Fruit fly (Drosophila melanogaster) whole organism, adult: ENCODE data around the gene Sema5c.

Experiments
- CG11617 ChIP-seq: fragments of 200-800 bp; sonication (Bioruptor generic); optimal IDR thresholded peaks from 2 replicates; lab custom pipeline; 2017; ENCODE audit warnings: mild to moderate bottlenecking, missing biosample characterization, missing genetic modification reagents, missing genetic modification characterization
- CG12768 ChIP-seq: fragments of 200-800 bp; sonication (Bioruptor generic); optimal IDR thresholded peaks from 2 replicates; lab custom pipeline; 2017; ENCODE audit warnings: missing biosample characterization, missing genetic modification characterization, mild to moderate bottlenecking, moderate library complexity, missing genetic modification reagents
- CG14711 ChIP-seq: fragments of 200-800 bp; sonication (Bioruptor generic); optimal IDR thresholded peaks from 2 replicates; lab custom pipeline; 2018; ENCODE audit warnings: missing biosample characterization, mild to moderate bottlenecking, missing genetic modification characterization, moderate library complexity
- CG1620 ChIP-seq: fragments of 200-800 bp; sonication (Bioruptor generic); optimal IDR thresholded peaks from 2 replicates; lab custom pipeline; 2016; ENCODE audit warnings: missing biosample characterization, missing genetic modification characterization
- CG33017 ChIP-seq: fragments of 200-800 bp; sonication (Bioruptor generic); optimal IDR thresholded peaks from 2 replicates; lab custom pipeline; 2018; ENCODE audit warnings: missing biosample characterization, mild to moderate bottlenecking, missing genetic modification characterization, moderate library complexity
- CG5204 ChIP-seq: fragments of 200-800 bp; sonication (Bioruptor generic); optimal IDR thresholded peaks from 2 replicates; lab custom pipeline; 2016; ENCODE audit warnings: missing biosample characterization, missing genetic modification characterization
- CG7045 ChIP-seq: fragments of 200-800 bp; sonication (Bioruptor generic); optimal IDR thresholded peaks from 2 replicates; lab custom pipeline; 2017; ENCODE audit warnings: missing biosample characterization, mild to moderate bottlenecking, missing genetic modification characterization
- CG7101 ChIP-seq: fragments of 200-800 bp; sonication (Bioruptor generic); optimal IDR thresholded peaks from 2 replicates; lab custom pipeline; 2018; ENCODE audit warnings: missing biosample characterization, mild to moderate bottlenecking, missing genetic modification characterization, moderate library complexity
- Clk ChIP-seq: fragments of 200-800 bp; sonication (Bioruptor generic); optimal IDR thresholded peaks from 2 replicates; lab custom pipeline; 2017; ENCODE audit warnings: missing biosample characterization, missing genetic modification characterization
- Crg-1 ChIP-seq: fragments of 200-800 bp; sonication (Bioruptor generic); optimal IDR thresholded peaks from 2 replicates; lab custom pipeline; 2016; ENCODE audit warnings: missing biosample characterization, missing genetic modification characterization
- Hr96 ChIP-seq: fragments of 200-800 bp; sonication (Bioruptor generic); optimal IDR thresholded peaks from 2 replicates; lab custom pipeline; 2016; ENCODE audit warnings: missing biosample characterization, missing genetic modification characterization
- Mnt ChIP-seq: fragments of 200-800 bp; sonication (Bioruptor generic); optimal IDR thresholded peaks from 2 replicates; lab custom pipeline; 2016; ENCODE audit warnings: missing biosample characterization, mild to moderate bottlenecking, missing genetic modification characterization
- bab1 ChIP-seq: fragments of 200-800 bp; sonication (Bioruptor generic); optimal IDR thresholded peaks from 3 replicates; lab custom pipeline; 2019; ENCODE audit warnings: missing biosample characterization, mild to moderate bottlenecking, missing genetic modification characterization, moderate library complexity
- cic ChIP-seq: fragments of 200-800 bp; sonication (Bioruptor generic); optimal IDR thresholded peaks from 2 replicates; lab custom pipeline; 2017; ENCODE audit warnings: missing biosample characterization, mild to moderate bottlenecking, missing genetic modification characterization, moderate library complexity
- cnc ChIP-seq, 2 experiments: fragments of >200 bp; optimal IDR thresholded peaks; 2 replicates each; lab custom pipeline; 2017
- kay ChIP-seq: fragments of 200-800 bp; sonication (Bioruptor generic); peaks from one replicate; lab custom pipeline; 2016; ENCODE audit warnings: missing biosample characterization, missing genetic modification characterization, borderline replicate concordance
- ovo ChIP-seq: fragments of 200-800 bp; sonication (Bioruptor generic); optimal IDR thresholded peaks from 2 replicates; lab custom pipeline; 2016; ENCODE audit warnings: missing biosample characterization, missing genetic modification characterization
- pad ChIP-seq: fragments of 200-800 bp; sonication (Bioruptor generic); optimal IDR thresholded peaks from 3 replicates; lab custom pipeline; 2017; ENCODE audit warnings: missing biosample characterization, missing genetic modification characterization, mild to moderate bottlenecking, moderate library complexity, missing genetic modification reagents
- tj ChIP-seq: fragments of 200-800 bp; sonication (Bioruptor generic); optimal IDR thresholded peaks from 3 replicates; lab custom pipeline; 2017; ENCODE audit warnings: missing biosample characterization, mild to moderate bottlenecking, missing genetic modification characterization, moderate library complexity
- toe ChIP-seq: fragments of 200-800 bp; sonication (Bioruptor generic); optimal IDR thresholded peaks from 2 replicates; lab custom pipeline; 2016; ENCODE audit warnings: missing biosample characterization, missing genetic modification characterization

Gene Sema5c

DNA sequence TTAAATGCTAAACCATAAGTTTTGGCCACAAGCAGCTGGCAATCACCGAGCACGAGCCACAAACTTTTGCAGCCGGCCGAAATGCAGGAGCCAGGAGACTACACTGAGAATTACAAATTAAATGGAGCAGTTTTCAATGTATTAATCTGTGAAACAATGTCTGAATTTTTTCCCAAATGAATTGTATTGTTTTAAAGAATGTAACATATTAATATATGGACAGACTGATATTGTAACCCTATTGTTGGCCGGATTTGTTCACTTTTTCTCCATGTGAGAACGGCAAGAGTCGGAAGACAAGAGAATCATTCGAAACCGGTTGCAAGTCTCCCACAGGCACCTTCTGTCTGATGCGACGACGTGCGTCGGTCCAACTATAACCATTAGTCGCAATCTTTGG is 33.5 kb upstream of the Sema5c start:
- TF ChIP-seq toe (GFP tag; lab: Kevin White, UChicago): no peak
- TF ChIP-seq CG14711: no peak
- TF ChIP-seq CG33017: no peak
- no peak for TF ChIP-seq tj
- no peak for TF ChIP-seq CG5204 (GFP tag; lab: Kevin White, UChicago)
- TF ChIP-seq CG11617 (GFP tag; lab: Kevin White, UChicago): no peak

DNA sequence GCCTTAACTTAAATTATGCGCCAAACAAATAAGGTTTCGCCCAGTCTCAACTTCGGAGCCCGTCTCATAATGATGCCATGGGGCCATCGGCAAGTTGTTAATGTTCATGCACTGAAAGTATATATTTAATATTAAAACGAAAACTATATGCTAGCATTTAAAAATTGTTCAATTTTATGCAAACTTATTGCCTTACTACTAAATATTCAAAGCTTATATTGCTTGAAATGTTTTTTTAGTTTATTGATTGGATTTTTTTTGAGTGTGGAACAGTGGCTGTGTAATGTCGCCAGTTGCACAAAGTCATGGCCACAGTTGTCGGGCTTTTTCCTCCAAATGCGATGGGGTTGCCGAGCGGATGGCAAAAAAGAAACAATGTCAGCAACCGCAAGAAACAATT is 32.6 kb upstream of the Sema5c start:
- no peak for TF ChIP-seq CG7101 (tag; lab: Kevin White, UChicago)
- no peak for TF ChIP-seq CG12768 (GFP tag; lab: Kevin White, UChicago)
- no peak for TF ChIP-seq CG1620 (GFP tag; lab: Kevin White, UChicago)
- no peak for TF ChIP-seq CG14711
- no peak for TF ChIP-seq CG11617 (GFP tag; lab: Kevin White, UChicago)
- no peak for TF ChIP-seq CG7045 (GFP tag; lab: Kevin White, UChicago)
- TF ChIP-seq CG5204 (GFP tag; lab: Kevin White, UChicago): no peak
- TF ChIP-seq Mnt: no peak
- no peak for TF ChIP-seq Clk
- TF ChIP-seq Crg-1: no peak
- no peak for TF ChIP-seq cnc (optimal IDR thresholded peaks at IDR 0.05; lab: Kevin White, UChicago)
- TF ChIP-seq kay (GFP tag; lab: Kevin White, UChicago): no peak

DNA sequence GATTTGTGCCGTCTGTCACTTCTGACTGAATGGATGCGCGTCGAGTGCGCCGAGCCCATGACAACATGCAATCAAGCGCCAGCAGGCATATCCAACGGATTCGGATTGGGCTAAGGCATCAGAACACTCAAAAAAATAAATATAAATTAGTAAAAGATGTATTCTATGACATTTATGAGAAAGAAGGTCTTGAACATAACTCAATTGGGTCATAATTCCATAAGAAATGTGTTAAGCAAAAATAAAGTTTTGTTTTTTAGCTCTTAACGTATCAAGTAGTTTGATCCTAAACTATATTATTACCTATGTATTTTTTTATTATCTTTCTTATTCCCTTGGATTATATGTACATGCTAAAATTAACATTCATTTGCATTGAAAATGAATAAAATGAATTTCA is 32.0 kb upstream of the Sema5c start:
- TF ChIP-seq ovo (GFP tag; lab: Kevin White, UChicago) (no peak), CG7045 (GFP tag; lab: Kevin White, UChicago) (no peak), CG11617 (GFP tag; lab: Kevin White, UChicago) (no peak), Hr96 (GFP tag; lab: Kevin White, UChicago) (no peak), CG12768 (GFP tag; lab: Kevin White, UChicago) (no peak), Clk (no peak), Mnt (no peak), CG5204 (GFP tag; lab: Kevin White, UChicago) (no peak), bab1 (GFP tag; lab: Kevin White, UChicago) (no peak), CG7101 (tag; lab: Kevin White, UChicago) (no peak), pad (GFP tag; lab: Kevin White, UChicago) (no peak), Crg-1 (no peak), cnc (optimal IDR thresholded peaks at IDR 0.05; lab: Kevin White, UChicago) (no peak), toe (GFP tag; lab: Kevin White, UChicago) (no peak), CG1620 (GFP tag; lab: Kevin White, UChicago) (no peak), kay (GFP tag; lab: Kevin White, UChicago) (no peak)

DNA sequence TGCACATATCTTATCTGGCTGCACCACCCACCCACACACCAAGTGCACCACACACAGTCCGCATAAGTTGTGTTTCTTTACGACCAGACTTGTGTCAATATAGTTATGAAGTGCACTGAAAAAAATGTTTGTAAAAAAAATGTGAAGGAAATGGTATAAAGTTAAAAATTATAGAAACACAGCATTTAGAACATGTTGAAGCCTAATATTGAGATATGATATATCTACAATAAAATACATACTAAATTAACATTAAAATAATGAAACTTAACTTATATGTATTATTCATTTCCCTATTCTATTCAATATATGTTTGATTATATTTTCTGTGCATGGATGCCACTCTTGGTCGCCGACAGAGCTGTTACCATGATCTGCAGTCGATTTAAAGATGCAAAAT is 31.3 kb upstream of the Sema5c start:
- TF ChIP-seq ovo (GFP tag; lab: Kevin White, UChicago) (no peak), toe (GFP tag; lab: Kevin White, UChicago) (no peak), kay (GFP tag; lab: Kevin White, UChicago) (no peak), Mnt (no peak), Hr96 (GFP tag; lab: Kevin White, UChicago) (no peak), cnc (optimal IDR thresholded peaks at IDR 0.05; lab: Kevin White, UChicago) (no peak), CG1620 (GFP tag; lab: Kevin White, UChicago) (no peak), CG7045 (GFP tag; lab: Kevin White, UChicago) (no peak)

DNA sequence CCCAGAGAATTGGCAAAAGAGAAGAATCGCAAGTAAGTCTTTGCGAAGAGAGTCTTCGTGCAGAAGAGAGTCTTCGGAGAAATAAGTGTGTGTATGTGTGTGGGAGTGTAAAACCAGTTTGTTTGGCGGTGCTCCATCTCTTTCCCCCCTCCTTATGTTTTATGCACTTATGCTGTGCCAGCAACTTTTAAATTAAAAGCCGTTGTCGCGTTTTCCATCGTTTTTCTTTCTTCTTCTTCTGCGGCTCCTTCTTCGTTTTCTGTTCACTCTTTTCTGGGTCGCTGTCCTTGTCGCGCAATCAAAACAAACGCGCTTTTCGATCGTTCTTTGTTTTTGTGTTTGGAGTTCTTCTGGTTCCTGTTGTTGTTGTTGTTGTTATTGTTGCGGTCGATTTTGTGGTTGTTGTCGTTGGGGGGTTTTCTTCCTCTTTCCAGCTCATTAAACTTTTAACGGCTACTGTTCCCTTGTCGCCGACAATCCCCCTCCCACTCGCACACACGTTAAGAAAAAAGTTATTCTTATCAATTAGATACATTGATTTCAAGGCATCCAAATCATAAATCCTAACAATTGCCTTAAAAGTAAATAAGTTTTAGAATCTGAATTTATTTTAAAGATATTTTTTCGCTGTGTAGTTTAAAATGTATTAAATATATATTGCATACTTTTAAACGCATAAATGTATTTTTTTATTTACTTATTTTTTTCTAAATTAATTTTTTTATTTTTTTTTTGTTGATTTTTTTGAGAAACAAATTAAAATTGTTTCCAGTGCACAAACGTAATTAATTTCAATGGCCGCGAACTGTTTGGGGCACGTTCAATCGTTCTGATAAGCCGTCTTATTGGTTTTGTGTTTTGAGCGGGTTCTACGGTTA is 29.7 kb upstream of the Sema5c start:
- TF ChIP-seq Mnt (no peak), Crg-1 (no peak), CG7101 (tag; lab: Kevin White, UChicago) (peak; percentile 40), Hr96 (GFP tag; lab: Kevin White, UChicago) (no peak), tj (peak; percentile 99), kay (GFP tag; lab: Kevin White, UChicago) (no peak), cnc (optimal IDR thresholded peaks at IDR 0.05; lab: Kevin White, UChicago) (no peak), cic (GFP tag; lab: Kevin White, UChicago) (no peak), CG1620 (GFP tag; lab: Kevin White, UChicago) (no peak), toe (GFP tag; lab: Kevin White, UChicago) (no peak), CG33017 (no peak), bab1 (GFP tag; lab: Kevin White, UChicago) (peak; percentile 58), CG11617 (GFP tag; lab: Kevin White, UChicago) (peak; percentile 24), Clk (no peak), CG14711 (peak; percentile 61), pad (GFP tag; lab: Kevin White, UChicago) (peak; percentile 42), CG12768 (GFP tag; lab: Kevin White, UChicago) (no peak), CG5204 (GFP tag; lab: Kevin White, UChicago) (no peak), ovo (GFP tag; lab: Kevin White, UChicago) (no peak), CG7045 (GFP tag; lab: Kevin White, UChicago) (no peak)

DNA sequence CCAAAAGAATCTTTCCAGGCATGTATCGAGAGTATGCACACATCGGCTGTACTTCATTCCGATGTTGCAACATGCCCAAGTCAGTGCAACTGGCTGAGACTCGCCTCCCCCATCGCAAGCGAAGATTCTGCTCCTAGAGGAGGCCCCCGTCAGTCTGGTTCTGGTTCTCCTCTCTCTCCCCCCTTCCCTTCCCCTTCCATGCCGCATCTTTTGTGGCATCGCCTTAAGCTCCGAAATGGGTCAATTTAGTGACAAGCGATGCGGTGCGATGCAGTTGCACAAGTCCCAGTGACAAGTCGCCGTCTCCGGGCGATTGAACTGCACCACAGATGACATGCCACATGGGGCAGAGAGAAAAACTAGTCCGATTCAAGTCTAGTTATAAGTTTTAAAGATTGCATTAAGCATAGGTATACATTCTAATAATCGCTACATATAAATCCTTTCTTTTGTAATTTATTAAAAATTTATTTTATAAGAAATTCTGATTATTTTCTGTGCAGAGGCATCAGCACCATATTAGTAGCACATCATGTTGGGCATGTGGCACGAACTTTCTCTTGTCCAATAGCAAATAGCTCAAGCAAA is 27.5 kb upstream of the Sema5c start:
- no peak for TF ChIP-seq CG14711
- no peak for TF ChIP-seq CG33017
- no peak for TF ChIP-seq Hr96 (GFP tag; lab: Kevin White, UChicago)
- TF ChIP-seq cic (GFP tag; lab: Kevin White, UChicago): no peak
- no peak for TF ChIP-seq CG1620 (GFP tag; lab: Kevin White, UChicago)
- no peak for TF ChIP-seq CG11617 (GFP tag; lab: Kevin White, UChicago)
- no peak for TF ChIP-seq Crg-1
- no peak for TF ChIP-seq Mnt
- no peak for TF ChIP-seq cnc (optimal IDR thresholded peaks at IDR 0.05; lab: Kevin White, UChicago)
- no peak for TF ChIP-seq tj
- TF ChIP-seq ovo (GFP tag; lab: Kevin White, UChicago): no peak
- no peak for TF ChIP-seq CG5204 (GFP tag; lab: Kevin White, UChicago)
